Fruit fly (Drosophila melanogaster): ENCODE results near the gene CG31373.

DNA sequence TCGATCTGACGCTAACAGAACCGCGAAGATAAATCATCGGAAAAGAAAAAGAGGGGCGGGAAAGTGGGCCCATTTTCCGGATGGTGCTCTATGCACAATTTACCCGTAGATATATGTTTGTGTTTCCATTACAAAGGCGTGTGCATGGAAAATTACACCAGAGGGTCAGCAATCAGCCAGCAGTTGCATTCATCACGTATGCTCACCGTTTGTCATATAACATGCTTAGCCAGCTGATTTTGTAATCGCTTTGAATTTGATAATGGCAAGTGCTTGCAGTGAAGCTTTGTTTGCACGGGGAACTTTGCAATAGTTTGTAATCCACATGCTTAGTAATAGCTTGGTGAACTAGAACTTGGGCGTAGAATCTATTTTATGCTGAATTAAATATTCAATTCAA is 29.3 kb downstream of the CG31373 start:
- TF ChIP-seq onecut (GFP tag; IDR thresholded peaks at IDR 0.05) (no peak), fd64A (GFP tag; optimal IDR thresholded peaks at IDR 0.05) (no peak), lmd (GFP tag; IDR thresholded peaks at IDR 0.05) (no peak), CG3995 (GFP tag; optimal IDR thresholded peaks at IDR 0.05) (no peak), Lim3 (GFP tag; IDR thresholded peaks at IDR 0.05) (no peak), sc (optimal IDR thresholded peaks at IDR 0.05) (no peak), sc (GFP tag; optimal IDR thresholded peaks at IDR 0.05) (no peak), CG17568 (GFP tag; optimal IDR thresholded peaks at IDR 0.05) (no peak), BtbVII (GFP tag; optimal IDR thresholded peaks at IDR 0.05) (no peak), CG31365 (tag; optimal IDR thresholded peaks at IDR 0.05) (no peak), CG6854 (GFP tag; optimal IDR thresholded peaks at IDR 0.05) (no peak)

All from whole organism, embryonic.